Fruit fly (Drosophila melanogaster) whole organism, embryonic: Measurements from ENCODE around the gene RpL10Ab.

ENCODE experiments used
- BEAF-32 ChIP-seq: fragments of 200-800 bp; sonication (Bioruptor generic); optimal IDR thresholded peaks from 3 replicates; lab custom pipeline; 2017; ENCODE audit warnings: missing biosample characterization, missing genetic modification characterization, mild to moderate bottlenecking, moderate library complexity, missing genetic modification reagents
- CG13123 ChIP-seq: fragments of 200-800 bp; sonication (Bioruptor generic); optimal IDR thresholded peaks from 2 replicates; lab custom pipeline; 2016; ENCODE audit warnings: missing biosample characterization, missing genetic modification characterization
- CG3847 ChIP-seq: fragments of 200-800 bp; sonication (Bioruptor generic); IDR thresholded peaks from 2 replicates; pipeline ENCODE4 v1.3.6; 2022; ENCODE audit warnings: missing biosample characterization, missing genetic modification characterization
- CG4328 ChIP-seq: fragments of 200-800 bp; sonication (Bioruptor generic); optimal IDR thresholded peaks from 3 replicates; lab custom pipeline; 2017; ENCODE audit warnings: missing biosample characterization, missing genetic modification reagents, missing genetic modification characterization
- Jarid2 ChIP-seq: fragments of 200-800 bp; sonication (Bioruptor generic); optimal IDR thresholded peaks from 3 replicates; lab custom pipeline; 2017; ENCODE audit warnings: mild to moderate bottlenecking, missing biosample characterization, missing genetic modification reagents, missing genetic modification characterization
- ato ChIP-seq: fragments of 200-800 bp; sonication (Bioruptor generic); IDR thresholded peaks from 2 replicates; pipeline ENCODE4 v1.3.6; 2022; ENCODE audit warnings: missing biosample characterization, missing genetic modification characterization; ENCODE audit not compliant: partially characterized antibody
- dm ChIP-seq: fragments of 200-800 bp; sonication (Bioruptor generic); optimal IDR thresholded peaks from 3 replicates; lab custom pipeline; 2016; ENCODE audit warnings: missing biosample characterization, missing genetic modification characterization

- TF ChIP-seq dm (GFP tag; lab: Kevin White, UChicago) (no peak), Jarid2 (no peak), CG3847 (GFP tag; lab: Robert Waterston, UW) (no peak), ato (GFP tag; lab: Robert Waterston, UW) (no peak), CG4328 (GFP tag; lab: Kevin White, UChicago) (no peak), CG13123 (no peak), BEAF-32 (no peak)
Measured at dm6 chr3L:11800761-11801160, 21.9 kb upstream of the RpL10Ab start, which contains the start of gene Gcat.
